Worm (Caenorhabditis elegans) whole organism, late embryonic: ENCODE measurements around the gene C50C3.1.
A peak's percentile ranks its signal among the peaks of the same experiment; 100 is the strongest.

Source experiments
- ahr-1 ChIP-seq: sonication (generic microtip); optimal IDR thresholded peaks from 2 replicates; lab custom pipeline; 2016; ENCODE audit warnings: missing genetic modification characterization, missing compliant biosample characterization
- ama-1 ChIP-seq: fragments of 150-350 bp; optimal IDR thresholded peaks from 2 replicates; lab custom pipeline; 2014
- ceh-2 ChIP-seq: sonication (generic microtip); optimal IDR thresholded peaks from 2 replicates; lab custom pipeline; 2016; ENCODE audit warnings: missing genotype, missing genetic modification characterization, missing compliant biosample characterization
- ceh-31 ChIP-seq: sonication (generic microtip); optimal IDR thresholded peaks from 2 replicates; lab custom pipeline; 2016; ENCODE audit warnings: missing genetic modification characterization, missing compliant biosample characterization
- ceh-9 ChIP-seq: sonication (generic microtip); optimal IDR thresholded peaks from 2 replicates; lab custom pipeline; 2016; ENCODE audit warnings: mild to moderate bottlenecking, missing genetic modification characterization, inconsistent platforms, missing compliant biosample characterization
- dmd-4 ChIP-seq: sonication (generic microtip); optimal IDR thresholded peaks from 2 replicates; lab custom pipeline; 2016; ENCODE audit warnings: borderline replicate concordance, missing genetic modification characterization, missing compliant biosample characterization
- ets-4 ChIP-seq: sonication (generic microtip); optimal IDR thresholded peaks from 2 replicates; lab custom pipeline; 2016; ENCODE audit warnings: missing genetic modification characterization, missing compliant biosample characterization
- fkh-10 ChIP-seq: fragments of 150-350 bp; optimal IDR thresholded peaks from 2 replicates; lab custom pipeline; 2014; ENCODE audit warnings: missing biosample characterization, missing genetic modification reagents, missing genetic modification characterization
- lim-6 ChIP-seq: sonication (generic microtip); optimal IDR thresholded peaks from 2 replicates; lab custom pipeline; 2016; ENCODE audit warnings: missing genetic modification characterization, missing compliant biosample characterization
- nhr-11 ChIP-seq: fragments of 150-350 bp; optimal IDR thresholded peaks from 2 replicates; lab custom pipeline; 2014; ENCODE audit warnings: missing biosample characterization, missing genetic modification characterization
- pat-9 ChIP-seq: fragments of 200-800 bp; sonication (Bioruptor generic); optimal IDR thresholded peaks from 2 replicates; lab custom pipeline; 2018; ENCODE audit warnings: mild to moderate bottlenecking, missing genetic modification characterization, moderate library complexity, missing compliant biosample characterization
- pha-4 ChIP-seq: fragments of 150-350 bp; optimal IDR thresholded peaks from 2 replicates; lab custom pipeline; 2018; ENCODE audit warnings: missing biosample characterization, missing genetic modification reagents, missing genetic modification characterization
- pqm-1 ChIP-seq: sonication (generic microtip); optimal IDR thresholded peaks from 2 replicates; lab custom pipeline; 2016; ENCODE audit warnings: missing genetic modification characterization, missing compliant biosample characterization
- unc-55 ChIP-seq: sonication (generic microtip); optimal IDR thresholded peaks from 2 replicates; lab custom pipeline; 2017; ENCODE audit warnings: missing biosample characterization, missing genetic modification reagents, missing genetic modification characterization

DNA sequence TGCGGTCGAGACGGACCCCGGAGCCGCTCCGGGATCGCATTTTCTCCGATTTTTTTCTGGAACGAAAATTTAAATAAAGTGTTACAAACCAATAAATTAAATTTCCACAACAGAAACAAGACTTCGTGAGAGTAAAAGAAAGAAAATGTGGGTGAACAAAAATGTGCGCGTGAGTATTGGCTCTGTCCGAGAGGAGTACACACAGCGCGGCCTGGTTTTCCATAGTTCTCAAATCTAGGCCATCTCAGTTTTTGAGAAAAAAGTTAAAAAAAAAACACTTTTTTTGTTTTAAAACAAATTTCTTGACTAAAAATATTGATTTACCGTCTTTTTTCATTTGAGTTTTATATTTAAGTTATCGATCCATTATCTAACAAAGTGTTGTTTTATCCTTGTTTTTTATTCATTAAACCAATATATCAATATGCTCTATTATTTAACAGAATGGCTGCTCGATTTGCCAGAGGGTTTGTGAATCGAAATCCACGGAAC is 47.2 kb upstream of the C50C3.1 start, which contains the start of the genes C14B9.8 and mrpl-18:
- no peak for TF ChIP-seq dmd-4 (tag; lab: Kevin White, UChicago)
- TF ChIP-seq ahr-1 (tag; lab: Kevin White, UChicago), result peak; percentile 56
- TF ChIP-seq pqm-1 (tag; lab: Kevin White, UChicago), result peak; percentile 4
- no peak for TF ChIP-seq unc-55 (GFP tag; lab: Kevin White, UChicago)
- no peak for TF ChIP-seq pha-4
- no peak for TF ChIP-seq pat-9 (tag; lab: Kevin White, UChicago)
- no peak for TF ChIP-seq ceh-9 (tag; lab: Kevin White, UChicago)
- no peak for TF ChIP-seq ama-1 (lab: Kevin White, UChicago)
- TF ChIP-seq ceh-31 (tag; lab: Kevin White, UChicago), result peak; percentile 95
- TF ChIP-seq ets-4, result peak; percentile 84
- no peak for TF ChIP-seq nhr-11
- peak; percentile 63 for TF ChIP-seq lim-6 (tag; lab: Kevin White, UChicago)
- peak; percentile 94 for TF ChIP-seq ceh-2
- no peak for TF ChIP-seq fkh-10 (GFP tag; lab: Kevin White, UChicago)
